Fruit fly (Drosophila melanogaster): Measurements from ENCODE around the gene CG31643.

DNA sequence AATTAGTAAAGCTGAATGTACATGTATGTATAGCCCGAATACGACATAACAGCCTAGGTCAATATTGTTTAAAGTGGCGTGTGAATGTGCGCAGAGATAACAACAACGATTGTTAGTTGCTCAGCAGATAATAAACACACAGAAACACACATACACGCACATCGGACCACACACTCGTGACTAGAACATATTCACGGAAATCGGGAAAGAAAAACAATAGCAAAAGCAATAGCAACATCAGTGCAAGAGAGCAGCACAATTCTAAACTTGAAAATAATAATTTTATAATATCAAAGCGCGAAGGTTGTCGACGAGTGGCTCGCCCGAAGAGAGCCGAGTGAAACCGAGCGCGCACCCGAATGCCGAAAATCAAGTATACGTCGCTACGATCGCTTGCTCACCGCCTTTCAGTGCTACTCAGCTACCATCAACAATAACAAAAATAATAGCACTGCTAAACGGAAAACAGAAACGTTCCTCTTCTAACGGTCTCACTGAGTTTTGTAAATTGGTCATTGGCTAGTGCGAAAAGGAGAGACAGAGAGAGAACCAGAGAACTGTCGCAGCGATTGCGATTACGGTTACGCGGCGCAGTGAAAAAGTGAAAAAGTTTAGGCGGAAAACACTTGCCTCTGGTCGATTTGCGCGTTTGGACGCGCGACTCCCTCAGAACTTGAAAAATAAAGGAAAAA is 45.2 kb downstream of the CG31643 start:
- TF ChIP-seq EcR (GFP tag; optimal IDR thresholded peaks at IDR 0.05): no peak
- TF ChIP-seq pan (optimal IDR thresholded peaks at IDR 0.05): no peak
